Fruit fly (Drosophila melanogaster) whole organism, adult: Measurements from ENCODE around the gene muc.

ENCODE experiments used
- CG11617 ChIP-seq: fragments of 200-800 bp; sonication (Bioruptor generic); optimal IDR thresholded peaks from 2 replicates; lab custom pipeline; 2017; ENCODE audit warnings: mild to moderate bottlenecking, missing biosample characterization, missing genetic modification reagents, missing genetic modification characterization
- CG12768 ChIP-seq: fragments of 200-800 bp; sonication (Bioruptor generic); optimal IDR thresholded peaks from 2 replicates; lab custom pipeline; 2017; ENCODE audit warnings: missing biosample characterization, missing genetic modification characterization, mild to moderate bottlenecking, moderate library complexity, missing genetic modification reagents
- CG14711 ChIP-seq: fragments of 200-800 bp; sonication (Bioruptor generic); optimal IDR thresholded peaks from 2 replicates; lab custom pipeline; 2018; ENCODE audit warnings: missing biosample characterization, mild to moderate bottlenecking, missing genetic modification characterization, moderate library complexity
- CG1620 ChIP-seq: fragments of 200-800 bp; sonication (Bioruptor generic); optimal IDR thresholded peaks from 2 replicates; lab custom pipeline; 2016; ENCODE audit warnings: missing biosample characterization, missing genetic modification characterization
- CG33017 ChIP-seq: fragments of 200-800 bp; sonication (Bioruptor generic); optimal IDR thresholded peaks from 2 replicates; lab custom pipeline; 2018; ENCODE audit warnings: missing biosample characterization, mild to moderate bottlenecking, missing genetic modification characterization, moderate library complexity
- CG5204 ChIP-seq: fragments of 200-800 bp; sonication (Bioruptor generic); optimal IDR thresholded peaks from 2 replicates; lab custom pipeline; 2016; ENCODE audit warnings: missing biosample characterization, missing genetic modification characterization
- CG7045 ChIP-seq: fragments of 200-800 bp; sonication (Bioruptor generic); optimal IDR thresholded peaks from 2 replicates; lab custom pipeline; 2017; ENCODE audit warnings: missing biosample characterization, mild to moderate bottlenecking, missing genetic modification characterization
- CG7101 ChIP-seq: fragments of 200-800 bp; sonication (Bioruptor generic); optimal IDR thresholded peaks from 2 replicates; lab custom pipeline; 2018; ENCODE audit warnings: missing biosample characterization, mild to moderate bottlenecking, missing genetic modification characterization, moderate library complexity
- Clk ChIP-seq: fragments of 200-800 bp; sonication (Bioruptor generic); optimal IDR thresholded peaks from 2 replicates; lab custom pipeline; 2017; ENCODE audit warnings: missing biosample characterization, missing genetic modification characterization
- Crg-1 ChIP-seq: fragments of 200-800 bp; sonication (Bioruptor generic); optimal IDR thresholded peaks from 2 replicates; lab custom pipeline; 2016; ENCODE audit warnings: missing biosample characterization, missing genetic modification characterization
- Hr96 ChIP-seq: fragments of 200-800 bp; sonication (Bioruptor generic); optimal IDR thresholded peaks from 2 replicates; lab custom pipeline; 2016; ENCODE audit warnings: missing biosample characterization, missing genetic modification characterization
- Mnt ChIP-seq: fragments of 200-800 bp; sonication (Bioruptor generic); optimal IDR thresholded peaks from 2 replicates; lab custom pipeline; 2016; ENCODE audit warnings: missing biosample characterization, mild to moderate bottlenecking, missing genetic modification characterization
- bab1 ChIP-seq: fragments of 200-800 bp; sonication (Bioruptor generic); optimal IDR thresholded peaks from 3 replicates; lab custom pipeline; 2019; ENCODE audit warnings: missing biosample characterization, mild to moderate bottlenecking, missing genetic modification characterization, moderate library complexity
- cic ChIP-seq: fragments of 200-800 bp; sonication (Bioruptor generic); optimal IDR thresholded peaks from 2 replicates; lab custom pipeline; 2017; ENCODE audit warnings: missing biosample characterization, mild to moderate bottlenecking, missing genetic modification characterization, moderate library complexity
- cnc ChIP-seq, 2 experiments: fragments of >200 bp; optimal IDR thresholded peaks; 2 replicates each; lab custom pipeline; 2017
- kay ChIP-seq: fragments of 200-800 bp; sonication (Bioruptor generic); peaks from one replicate; lab custom pipeline; 2016; ENCODE audit warnings: missing biosample characterization, missing genetic modification characterization, borderline replicate concordance
- ovo ChIP-seq: fragments of 200-800 bp; sonication (Bioruptor generic); optimal IDR thresholded peaks from 2 replicates; lab custom pipeline; 2016; ENCODE audit warnings: missing biosample characterization, missing genetic modification characterization
- pad ChIP-seq: fragments of 200-800 bp; sonication (Bioruptor generic); optimal IDR thresholded peaks from 3 replicates; lab custom pipeline; 2017; ENCODE audit warnings: missing biosample characterization, missing genetic modification characterization, mild to moderate bottlenecking, moderate library complexity, missing genetic modification reagents
- tj ChIP-seq: fragments of 200-800 bp; sonication (Bioruptor generic); optimal IDR thresholded peaks from 3 replicates; lab custom pipeline; 2017; ENCODE audit warnings: missing biosample characterization, mild to moderate bottlenecking, missing genetic modification characterization, moderate library complexity
- toe ChIP-seq: fragments of 200-800 bp; sonication (Bioruptor generic); optimal IDR thresholded peaks from 2 replicates; lab custom pipeline; 2016; ENCODE audit warnings: missing biosample characterization, missing genetic modification characterization

The muc gene

DNA sequence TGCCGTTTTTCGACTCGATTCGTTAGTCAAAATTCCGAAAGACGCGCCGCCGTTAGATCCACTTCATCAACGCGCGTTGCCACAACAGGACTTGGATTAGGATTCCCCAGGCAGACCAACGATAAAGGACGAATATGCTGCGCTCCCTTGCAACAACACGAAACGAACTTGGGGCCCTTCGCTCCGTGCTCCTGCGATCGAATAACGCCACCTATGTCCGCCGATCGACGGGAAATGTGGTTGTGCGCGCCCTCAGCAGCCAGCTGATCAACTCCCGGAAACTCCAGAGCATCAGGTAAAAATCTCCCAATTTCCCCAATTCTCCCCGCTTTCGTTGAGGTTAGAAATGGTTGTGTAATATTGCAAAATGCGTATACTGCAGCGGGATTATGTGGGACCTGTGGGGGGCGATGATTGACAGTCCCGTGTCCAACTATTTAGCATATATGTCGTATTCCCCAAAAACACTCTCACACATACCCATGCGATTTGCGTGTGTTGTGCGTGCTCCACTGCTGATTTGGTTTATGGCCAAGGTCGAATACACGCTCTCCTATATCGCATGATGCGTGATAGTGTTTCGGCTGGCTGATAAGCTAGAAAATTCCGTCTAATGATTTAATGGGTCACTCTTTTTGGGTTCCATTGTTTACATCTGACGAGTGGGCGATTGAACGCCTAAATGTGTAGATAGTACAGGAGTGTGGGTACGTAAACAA is 560 bp downstream of the muc start:
- TF ChIP-seq ovo (GFP tag; lab: Kevin White, UChicago) (no peak), Mnt (peak; percentile 32)

DNA sequence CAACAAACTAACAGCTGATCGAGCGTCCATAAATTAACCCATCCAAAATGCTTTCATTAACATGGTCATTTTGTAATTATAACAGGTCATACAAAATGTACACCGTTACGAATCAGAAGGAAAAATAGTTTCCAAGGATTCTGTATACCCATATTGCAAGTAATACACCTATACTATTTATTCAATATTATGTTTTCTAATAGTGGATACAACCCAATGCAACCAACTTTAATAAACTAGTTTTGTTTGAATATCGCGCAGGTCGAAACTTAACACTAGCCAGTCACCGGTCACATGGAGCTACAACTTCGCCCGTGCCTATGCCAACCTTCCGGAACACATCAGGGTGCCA is 1.1 kb downstream of the muc start:
- no peak for TF ChIP-seq CG12768
- TF ChIP-seq cnc (optimal IDR thresholded peaks at IDR 0.05; lab: Kevin White, UChicago): no peak
- no peak for TF ChIP-seq Crg-1 (GFP tag; lab: Kevin White, UChicago)
- TF ChIP-seq kay (GFP tag; lab: Kevin White, UChicago): no peak
- no peak for TF ChIP-seq Clk (GFP tag; lab: Kevin White, UChicago)
- no peak for TF ChIP-seq bab1 (GFP tag; lab: Kevin White, UChicago)
- TF ChIP-seq CG11617: no peak
- TF ChIP-seq CG1620 (GFP tag; lab: Kevin White, UChicago): no peak
- TF ChIP-seq Hr96 (GFP tag; lab: Kevin White, UChicago): no peak
- TF ChIP-seq cic (GFP tag; lab: Kevin White, UChicago): no peak
- no peak for TF ChIP-seq toe (GFP tag; lab: Kevin White, UChicago)
- no peak for TF ChIP-seq CG7101
- no peak for TF ChIP-seq tj
- no peak for TF ChIP-seq CG33017 (tag; lab: Kevin White, UChicago)
- TF ChIP-seq CG5204: no peak
- TF ChIP-seq CG14711 (tag; lab: Kevin White, UChicago): no peak

DNA sequence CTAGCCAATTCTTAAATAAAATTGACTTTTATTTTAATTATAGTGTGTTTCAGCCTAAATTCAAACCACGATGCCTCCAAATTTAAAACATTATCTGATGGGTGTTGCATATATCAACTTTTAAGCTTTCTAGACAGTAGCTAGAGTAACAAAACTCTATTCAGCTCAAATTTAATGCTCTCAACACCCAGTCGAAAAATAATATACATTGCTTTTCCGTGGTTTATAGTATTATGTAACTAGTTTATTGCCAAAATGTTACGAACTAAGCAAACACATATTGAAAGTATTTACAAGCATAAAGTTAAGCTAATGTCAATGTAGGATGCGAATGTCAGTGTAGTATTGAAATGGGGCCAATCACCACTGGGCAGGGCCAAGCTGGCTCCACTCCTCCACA is 3.6 kb downstream of the muc start:
- no peak for TF ChIP-seq Mnt
- no peak for TF ChIP-seq Crg-1 (GFP tag; lab: Kevin White, UChicago)
- TF ChIP-seq kay (GFP tag; lab: Kevin White, UChicago): no peak
- TF ChIP-seq Clk (GFP tag; lab: Kevin White, UChicago): no peak

DNA sequence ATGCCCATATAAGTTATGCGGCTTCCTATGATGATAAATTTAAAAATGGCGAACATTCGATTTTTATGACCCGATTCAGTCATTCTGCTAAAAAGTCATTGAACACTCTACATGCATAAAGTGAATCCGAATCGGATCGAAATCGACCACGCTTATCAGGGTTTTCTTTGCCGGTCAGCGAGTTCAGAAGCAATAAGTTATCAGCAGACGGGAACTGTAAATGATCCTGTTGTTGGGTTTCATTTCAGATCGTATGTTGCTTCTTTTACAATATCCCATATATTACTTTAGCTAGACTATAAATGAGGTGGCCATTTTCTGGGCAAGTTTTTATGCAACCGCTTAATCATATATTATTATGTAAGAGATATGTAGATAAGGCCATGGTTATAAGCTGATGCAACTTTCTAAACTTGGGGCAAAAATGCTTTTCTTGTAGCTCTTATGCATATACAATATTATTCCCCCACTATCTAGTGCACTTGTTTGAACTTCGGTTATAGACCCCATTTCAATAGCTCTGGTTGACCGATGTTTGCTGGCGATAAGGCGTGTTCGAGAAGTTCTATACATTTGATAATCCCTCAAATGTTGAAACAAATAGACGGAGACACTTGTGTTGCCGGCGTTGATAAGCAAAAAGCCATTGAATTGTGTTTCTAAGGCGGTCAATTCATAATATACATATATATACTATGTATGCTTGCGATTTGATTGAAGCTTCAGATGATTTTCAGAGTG is 5.4 kb downstream of the muc start:
- TF ChIP-seq kay (GFP tag; lab: Kevin White, UChicago): peak; percentile 59
- no peak for TF ChIP-seq ovo (GFP tag; lab: Kevin White, UChicago)

- peak; percentile 93 for TF ChIP-seq kay (GFP tag; lab: Kevin White, UChicago)
- TF ChIP-seq Mnt: peak; percentile 22
- peak; percentile 18 for TF ChIP-seq CG12768
- TF ChIP-seq Crg-1 (GFP tag; lab: Kevin White, UChicago): no peak
These were observed 6.8 kb downstream of the muc start, which contains the start of gene CG5958 for dm6 chr2L:7433337-7433956. Gene CG5958 (minus strand): TSS chr2L:7433516.

- TF ChIP-seq CG14711 (tag; lab: Kevin White, UChicago) (peak; percentile 60), CG7101 (peak; percentile 95), tj (peak; percentile 71), cic (GFP tag; lab: Kevin White, UChicago) (no peak), kay (GFP tag; lab: Kevin White, UChicago) (peak; percentile 67), CG1620 (GFP tag; lab: Kevin White, UChicago) (peak; percentile 43), toe (GFP tag; lab: Kevin White, UChicago) (peak; percentile 57), CG12768 (peak; percentile 55), Clk (GFP tag; lab: Kevin White, UChicago) (peak; percentile 66), CG33017 (tag; lab: Kevin White, UChicago) (peak; percentile 94), Hr96 (GFP tag; lab: Kevin White, UChicago) (no peak), CG5204 (peak; percentile 73), ovo (GFP tag; lab: Kevin White, UChicago) (peak; percentile 14), CG11617 (peak; percentile 84), CG7045 (GFP tag; lab: Kevin White, UChicago) (peak; percentile 71), pad (peak; percentile 31), bab1 (GFP tag; lab: Kevin White, UChicago) (peak; percentile 94), Crg-1 (GFP tag; lab: Kevin White, UChicago) (no peak), cnc (optimal IDR thresholded peaks at IDR 0.05; lab: Kevin White, UChicago) (no peak), Mnt (peak; percentile 54)
These were observed 7.5 kb downstream of the muc start for dm6 chr2L:7433957-7434736.
